Worm (Caenorhabditis elegans) whole organism, mixed stage, embryonic: ENCODE results near the gene pinn-4.
A peak's percentile ranks its signal among the peaks of the same experiment; 100 is the strongest.

Source experiments
- M03D4.4 ChIP-seq: sonication (generic microtip); optimal IDR thresholded peaks from 2 replicates; lab custom pipeline; 2017; ENCODE audit warnings: mild to moderate bottlenecking, missing genetic modification characterization, missing compliant biosample characterization
- bed-3 ChIP-seq: fragments of 200-800 bp; sonication (Bioruptor generic); optimal IDR thresholded peaks from 3 replicates; lab custom pipeline; 2018; ENCODE audit warnings: mild to moderate bottlenecking, missing genetic modification characterization, moderate library complexity, missing compliant biosample characterization
- blmp-1 ChIP-seq: fragments of 150-350 bp; optimal IDR thresholded peaks from 2 replicates; lab custom pipeline; 2014; ENCODE audit warnings: missing biosample characterization, missing genetic modification characterization
- ceh-39 ChIP-seq: fragments of 150-350 bp; optimal IDR thresholded peaks from 2 replicates; lab custom pipeline; 2014; ENCODE audit warnings: missing biosample characterization, missing genetic modification characterization
- ceh-43 ChIP-seq: fragments of 200-800 bp; sonication (Bioruptor generic); optimal IDR thresholded peaks from 2 replicates; lab custom pipeline; 2018; ENCODE audit warnings: mild to moderate bottlenecking, missing genetic modification characterization, moderate library complexity, missing compliant biosample characterization
- ceh-83 ChIP-seq: fragments of 200-800 bp; sonication (Bioruptor generic); optimal IDR thresholded peaks from 2 replicates; lab custom pipeline; 2018; ENCODE audit warnings: mild to moderate bottlenecking, missing genetic modification characterization, missing compliant biosample characterization
- ces-1 ChIP-seq: fragments of 150-350 bp; optimal IDR thresholded peaks from 2 replicates; lab custom pipeline; 2014; ENCODE audit warnings: missing biosample characterization, missing genetic modification reagents, missing genetic modification characterization
- cnd-1 ChIP-seq: fragments of 200-800 bp; sonication (Bioruptor generic); optimal IDR thresholded peaks from 2 replicates; lab custom pipeline; 2018; ENCODE audit warnings: mild to moderate bottlenecking, missing genetic modification characterization, missing compliant biosample characterization
- drap-1 ChIP-seq: fragments of 200-800 bp; sonication (Bioruptor generic); optimal IDR thresholded peaks from 3 replicates; lab custom pipeline; 2018; ENCODE audit warnings: mild to moderate bottlenecking, missing genetic modification characterization, missing compliant biosample characterization
- elt-1 ChIP-seq: sonication (generic microtip); optimal IDR thresholded peaks from 2 replicates; lab custom pipeline; 2017; ENCODE audit warnings: missing genetic modification characterization, mild to moderate bottlenecking, missing compliant biosample characterization, antibody characterized with exemption, moderate library complexity, borderline replicate concordance; ENCODE audit not compliant: insufficient read depth
- elt-3 ChIP-seq: fragments of 150-350 bp; optimal IDR thresholded peaks from 2 replicates; lab custom pipeline; 2014; ENCODE audit warnings: missing biosample characterization, missing genetic modification characterization
- flh-1 ChIP-seq: fragments of 200-800 bp; sonication (Bioruptor generic); optimal IDR thresholded peaks from 2 replicates; lab custom pipeline; 2018; ENCODE audit warnings: mild to moderate bottlenecking, missing genetic modification characterization, moderate library complexity, missing compliant biosample characterization
- ham-2 ChIP-seq: fragments of 200-800 bp; sonication (Bioruptor generic); optimal IDR thresholded peaks from 2 replicates; lab custom pipeline; 2018; ENCODE audit warnings: mild to moderate bottlenecking, missing genetic modification characterization, missing compliant biosample characterization
- hlh-1 ChIP-seq: fragments of 150-350 bp; optimal IDR thresholded peaks from 2 replicates; lab custom pipeline; 2014; ENCODE audit warnings: missing biosample characterization, missing genetic modification reagents, missing genetic modification characterization
- lin-13 ChIP-seq: fragments of 150-350 bp; optimal IDR thresholded peaks from 2 replicates; lab custom pipeline; 2014; ENCODE audit warnings: missing biosample characterization, missing genetic modification characterization
- lin-32 ChIP-seq: fragments of 200-800 bp; sonication (Bioruptor generic); optimal IDR thresholded peaks from 2 replicates; lab custom pipeline; 2018; ENCODE audit warnings: mild to moderate bottlenecking, missing genetic modification characterization, missing compliant biosample characterization
- lsy-2 ChIP-seq: fragments of 150-350 bp; optimal IDR thresholded peaks from 2 replicates; lab custom pipeline; 2014; ENCODE audit warnings: missing biosample characterization, missing genetic modification characterization
- mab-5 ChIP-seq: fragments of 150-350 bp; optimal IDR thresholded peaks from 2 replicates; lab custom pipeline; 2014; ENCODE audit warnings: missing biosample characterization, missing genetic modification characterization
- mep-1 ChIP-seq: fragments of 150-350 bp; optimal IDR thresholded peaks from 2 replicates; lab custom pipeline; 2017; ENCODE audit warnings: missing biosample characterization, missing genetic modification reagents, missing genetic modification characterization, inconsistent platforms
- mls-2 ChIP-seq: sonication (generic microtip); optimal IDR thresholded peaks from 2 replicates; lab custom pipeline; 2016; ENCODE audit warnings: mild to moderate bottlenecking, missing genetic modification characterization, moderate library complexity, missing compliant biosample characterization
- nhr-12 ChIP-seq: fragments of 150-350 bp; optimal IDR thresholded peaks from 2 replicates; lab custom pipeline; 2014; ENCODE audit warnings: missing biosample characterization, missing genetic modification characterization
- nhr-2 ChIP-seq: fragments of 150-350 bp; optimal IDR thresholded peaks from 2 replicates; lab custom pipeline; 2014; ENCODE audit warnings: missing biosample characterization, missing genetic modification characterization
- nhr-237 ChIP-seq: fragments of 150-350 bp; optimal IDR thresholded peaks from 2 replicates; lab custom pipeline; 2014; ENCODE audit warnings: missing biosample characterization, missing genetic modification characterization
- nhr-28 ChIP-seq: fragments of 150-350 bp; optimal IDR thresholded peaks from 2 replicates; lab custom pipeline; 2014; ENCODE audit warnings: missing biosample characterization, missing genetic modification characterization
- nhr-76 ChIP-seq: sonication (generic microtip); optimal IDR thresholded peaks from 2 replicates; lab custom pipeline; 2017; ENCODE audit warnings: missing biosample characterization, missing genetic modification characterization
- pha-4 ChIP-seq: fragments of 150-350 bp; optimal IDR thresholded peaks from 2 replicates; lab custom pipeline; 2018; ENCODE audit warnings: missing biosample characterization, missing genetic modification reagents, missing genetic modification characterization
- sem-2 ChIP-seq: fragments of 200-800 bp; sonication (Bioruptor generic); optimal IDR thresholded peaks from 2 replicates; lab custom pipeline; 2018; ENCODE audit warnings: mild to moderate bottlenecking, missing genetic modification characterization, missing compliant biosample characterization
- snpc-4 ChIP-seq: fragments of 150-350 bp; optimal IDR thresholded peaks from 2 replicates; lab custom pipeline; 2014; ENCODE audit warnings: missing biosample characterization, missing genetic modification characterization
- sptf-1 ChIP-seq: sonication (generic microtip); optimal IDR thresholded peaks from 2 replicates; lab custom pipeline; 2017; ENCODE audit warnings: mild to moderate bottlenecking, missing genetic modification characterization, moderate library complexity, missing compliant biosample characterization
- tbx-8 ChIP-seq: fragments of 200-800 bp; sonication (Bioruptor generic); optimal IDR thresholded peaks from 2 replicates; lab custom pipeline; 2018; ENCODE audit warnings: mild to moderate bottlenecking, missing genetic modification characterization, moderate library complexity, missing compliant biosample characterization
- unc-120 ChIP-seq: sonication (generic microtip); optimal IDR thresholded peaks from 2 replicates; lab custom pipeline; 2017; ENCODE audit warnings: missing genetic modification characterization, missing compliant biosample characterization; ENCODE audit not compliant: poor library complexity, severe bottlenecking
- unc-39 ChIP-seq: fragments of 150-350 bp; optimal IDR thresholded peaks from 2 replicates; lab custom pipeline; 2014; ENCODE audit warnings: missing biosample characterization, missing genetic modification characterization
- unc-62 ChIP-seq: fragments of 150-350 bp; optimal IDR thresholded peaks from 2 replicates; lab custom pipeline; 2014; ENCODE audit warnings: missing biosample characterization, missing genetic modification reagents, missing genetic modification characterization
- zip-8 ChIP-seq: fragments of 150-350 bp; optimal IDR thresholded peaks from 2 replicates; lab custom pipeline; 2014; ENCODE audit warnings: missing biosample characterization, missing genetic modification characterization
- ztf-11 ChIP-seq: fragments of 150-350 bp; optimal IDR thresholded peaks from 2 replicates; lab custom pipeline; 2014; ENCODE audit warnings: missing biosample characterization, missing genetic modification characterization

The pinn-4 gene

DNA sequence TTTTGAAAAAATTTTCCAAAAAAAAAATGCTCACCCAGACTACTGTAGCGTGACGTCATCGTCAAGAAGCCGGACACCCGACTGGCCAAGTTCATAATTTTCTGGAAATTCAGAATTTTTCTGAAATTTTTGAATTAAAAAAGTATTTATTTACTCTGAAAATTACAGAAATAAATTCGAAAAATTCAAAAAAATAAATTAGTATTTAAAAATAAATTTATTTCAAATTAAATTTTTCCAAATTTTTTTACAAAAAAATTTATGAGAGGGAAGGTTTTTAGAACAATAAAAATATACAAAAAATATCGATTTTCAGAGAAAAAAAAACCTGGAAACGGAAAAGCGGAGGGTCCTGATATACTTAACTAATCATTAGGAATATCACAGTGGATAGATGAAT, 33.9 kb downstream of the pinn-4 start, which contains the start of gene Y48E1C.4:
Gene Y48E1C.4, minus strand, starts transcription at position 101 of the 400 bp plus-strand sequence.
- TF ChIP-seq blmp-1 (tag; lab: Kevin White, UChicago) (no peak), unc-39 (tag; lab: Kevin White, UChicago) (no peak), sptf-1 (tag; lab: Kevin White, UChicago) (no peak), nhr-28 (tag; lab: Kevin White, UChicago) (no peak), snpc-4 (no peak), nhr-2 (no peak), lin-13 (tag; lab: Kevin White, UChicago) (no peak), ceh-39 (tag; lab: Kevin White, UChicago) (no peak), lin-32 (GFP tag; lab: Kevin White, UChicago) (no peak), elt-3 (tag; lab: Kevin White, UChicago) (no peak), hlh-1 (tag; lab: Kevin White, UChicago) (no peak), mep-1 (no peak), cnd-1 (tag; lab: Kevin White, UChicago) (no peak), ceh-43 (no peak), mab-5 (tag; lab: Kevin White, UChicago) (no peak), unc-120 (tag; lab: Kevin White, UChicago) (no peak), pha-4 (tag; lab: Kevin White, UChicago) (no peak), bed-3 (GFP tag; lab: Kevin White, UChicago) (no peak), ceh-83 (GFP tag; lab: Kevin White, UChicago) (no peak)

DNA sequence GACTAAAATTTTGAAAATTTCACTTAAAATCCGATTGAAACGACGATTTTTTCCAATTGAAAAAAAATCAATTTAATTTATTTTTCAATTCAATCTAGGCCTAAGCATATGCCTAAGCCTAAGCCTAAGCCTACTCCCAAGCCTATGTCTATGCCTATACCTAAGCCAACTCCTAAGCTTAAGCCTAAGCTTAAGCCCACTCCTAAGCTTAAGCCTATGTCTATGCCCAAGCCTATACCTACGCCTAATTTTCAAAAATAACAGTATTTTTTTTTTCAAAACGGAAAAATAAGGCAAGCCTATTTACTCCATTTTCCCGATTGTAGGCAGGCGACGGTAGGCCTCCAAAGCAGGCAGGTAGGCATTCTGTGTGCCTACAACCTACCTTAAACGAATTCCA, 41.5 kb downstream of the pinn-4 start:
- no peak for TF ChIP-seq flh-1 (GFP tag; lab: Kevin White, UChicago)
- no peak for TF ChIP-seq pha-4 (tag; lab: Kevin White, UChicago)

DNA sequence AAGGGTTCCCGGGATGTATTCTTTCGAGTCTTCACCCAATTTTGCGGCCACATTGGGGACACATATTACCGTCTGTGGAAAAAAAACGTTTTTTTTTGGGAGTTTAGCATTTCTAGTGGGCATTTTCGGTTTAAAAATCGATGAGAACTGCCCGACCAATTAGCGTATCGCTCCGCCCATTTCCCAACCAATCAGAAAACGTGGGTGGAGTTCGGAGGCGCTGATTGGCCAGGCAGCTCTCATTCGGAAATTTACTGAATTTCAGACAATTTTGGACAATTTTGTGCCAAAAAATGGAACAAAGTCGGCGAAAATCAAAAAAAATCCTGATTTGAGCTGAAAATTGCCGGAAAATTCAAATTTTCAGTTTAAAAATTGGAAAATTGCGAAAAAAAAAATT, 43.8 kb downstream of the pinn-4 start:
- no peak for TF ChIP-seq lin-32 (GFP tag; lab: Kevin White, UChicago)

DNA sequence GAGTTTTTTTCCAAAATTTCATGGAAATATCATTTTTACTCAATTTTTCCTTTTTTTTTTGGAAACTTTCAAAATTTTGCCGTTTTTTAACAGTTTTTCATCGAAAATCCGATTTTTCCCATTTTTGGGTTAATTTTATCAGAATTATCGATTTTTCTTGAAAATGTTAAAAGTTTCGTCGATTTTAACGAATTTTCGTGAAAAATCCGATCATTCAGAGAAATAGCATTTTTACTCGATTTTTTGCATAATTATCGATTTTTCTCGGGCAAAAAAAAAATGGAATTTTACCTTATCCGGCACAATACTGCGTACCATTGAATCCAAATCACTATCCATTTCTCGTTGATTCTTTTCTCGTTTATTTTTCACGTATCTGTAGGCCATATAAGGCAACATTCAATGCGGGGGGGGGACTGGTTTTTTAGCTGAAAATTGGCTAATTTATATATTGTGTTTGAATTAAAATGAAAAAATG, 44.4 kb downstream of the pinn-4 start, which contains the start of gene tbc-14:
Gene tbc-14, minus strand, starts transcription at position 428 of the 478 bp plus-strand sequence.
- TF ChIP-seq snpc-4 (no peak), pha-4 (tag; lab: Kevin White, UChicago) (no peak), ztf-11 (tag; lab: Kevin White, UChicago) (no peak)

DNA sequence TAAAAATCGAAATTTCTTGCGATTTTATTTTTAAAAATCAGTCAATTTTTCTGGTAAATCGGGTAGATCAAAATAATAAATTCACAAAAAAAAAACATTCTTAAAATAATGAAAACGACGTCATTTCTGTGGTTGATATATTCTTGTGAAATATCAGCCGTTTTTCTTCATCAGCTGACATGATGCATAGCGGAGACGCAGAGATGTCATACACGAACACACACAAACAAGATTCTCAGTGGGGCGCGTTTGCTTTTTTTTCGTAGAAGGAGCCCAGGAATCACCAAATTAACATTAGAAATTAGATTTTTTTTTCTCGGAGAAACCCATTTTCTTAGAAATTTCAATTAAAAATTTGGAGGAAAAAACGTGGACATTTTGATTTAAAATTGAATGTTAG, 44.9 kb downstream of the pinn-4 start:
- TF ChIP-seq nhr-2, result no peak
- no peak for TF ChIP-seq M03D4.4 (tag; lab: Kevin White, UChicago)
- no peak for TF ChIP-seq lin-32 (GFP tag; lab: Kevin White, UChicago)
- TF ChIP-seq mep-1, result peak; percentile 75
- TF ChIP-seq ces-1 (GFP tag; lab: Kevin White, UChicago), result peak; percentile 71
- peak; percentile 67 for TF ChIP-seq lsy-2 (tag; lab: Kevin White, UChicago)
- TF ChIP-seq drap-1, result no peak
- no peak for TF ChIP-seq blmp-1 (tag; lab: Kevin White, UChicago)
- no peak for TF ChIP-seq sem-2 (GFP tag; lab: Kevin White, UChicago)
- TF ChIP-seq nhr-237 (tag; lab: Kevin White, UChicago), result peak; percentile 77
- no peak for TF ChIP-seq sptf-1 (tag; lab: Kevin White, UChicago)
- no peak for TF ChIP-seq elt-1 (tag; lab: Kevin White, UChicago)
- no peak for TF ChIP-seq mls-2 (tag; lab: Kevin White, UChicago)
- TF ChIP-seq nhr-76 (tag; lab: Kevin White, UChicago), result no peak
- TF ChIP-seq nhr-28 (tag; lab: Kevin White, UChicago), result no peak
- TF ChIP-seq ceh-83 (GFP tag; lab: Kevin White, UChicago), result no peak
- no peak for TF ChIP-seq tbx-8 (GFP tag; lab: Kevin White, UChicago)
- TF ChIP-seq mab-5 (tag; lab: Kevin White, UChicago), result no peak
- no peak for TF ChIP-seq cnd-1 (tag; lab: Kevin White, UChicago)
- TF ChIP-seq lin-13 (tag; lab: Kevin White, UChicago), result peak; percentile 68
- peak; percentile 58 for TF ChIP-seq pha-4 (tag; lab: Kevin White, UChicago)
- TF ChIP-seq zip-8 (tag; lab: Kevin White, UChicago), result no peak
- TF ChIP-seq ztf-11 (tag; lab: Kevin White, UChicago), result no peak
- peak; percentile 76 for TF ChIP-seq hlh-1 (tag; lab: Kevin White, UChicago)
- no peak for TF ChIP-seq nhr-12
- no peak for TF ChIP-seq flh-1 (GFP tag; lab: Kevin White, UChicago)
- peak; percentile 37 for TF ChIP-seq ceh-39 (tag; lab: Kevin White, UChicago)
- TF ChIP-seq unc-62 (GFP tag; lab: Kevin White, UChicago), result peak; percentile 38
- no peak for TF ChIP-seq snpc-4
- TF ChIP-seq unc-120 (tag; lab: Kevin White, UChicago), result no peak
- no peak for TF ChIP-seq ham-2 (GFP tag; lab: Kevin White, UChicago)
- no peak for TF ChIP-seq ceh-43
- TF ChIP-seq bed-3 (GFP tag; lab: Kevin White, UChicago), result no peak
- TF ChIP-seq elt-3 (tag; lab: Kevin White, UChicago), result no peak
- TF ChIP-seq unc-39 (tag; lab: Kevin White, UChicago), result no peak
